Worm (Caenorhabditis elegans): ENCODE data around the gene mdt-10.
A peak's percentile ranks its signal among the peaks of the same experiment; 100 is the strongest.

mdt-10 gene

DNA sequence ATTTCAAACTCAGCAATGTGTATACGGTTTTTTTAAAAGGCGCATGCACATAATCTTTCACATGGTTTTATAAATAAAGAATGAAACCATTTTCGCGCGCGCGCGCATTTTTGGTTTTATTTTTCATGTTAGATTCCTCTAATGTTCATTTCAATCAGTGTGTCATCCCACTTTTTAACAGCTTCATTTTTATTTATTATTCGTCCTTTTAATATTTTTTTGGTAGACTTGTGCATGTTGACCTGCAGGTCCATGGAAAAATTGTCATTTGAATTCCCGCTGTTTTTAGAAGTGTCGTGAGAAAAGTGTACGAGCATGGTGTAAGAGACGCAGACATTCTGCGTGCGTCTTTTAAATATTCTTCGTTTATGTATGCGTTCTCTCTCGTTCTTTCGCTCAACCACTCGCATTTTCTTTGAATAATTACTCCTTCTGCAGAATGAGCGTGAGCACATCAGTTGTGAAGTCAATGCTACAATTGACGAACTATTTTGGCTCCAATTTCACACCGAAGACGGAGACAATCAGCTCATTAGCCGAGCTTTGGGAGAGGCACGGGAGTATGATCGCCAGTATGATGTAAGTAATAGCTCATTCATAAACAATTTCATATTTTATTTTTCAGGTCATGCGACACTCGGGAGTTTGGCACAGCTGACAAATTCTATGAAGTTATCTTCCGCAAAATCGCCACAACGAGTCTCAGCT, 5.5 kb upstream of the mdt-10 start, which contains the start of gene lin-5 (continued):
- no peak for TF ChIP-seq ceh-32 (tag; optimal IDR thresholded peaks at IDR 0.05; ENCODE audit: poor library complexity)
- peak in 1 of 2 experiments; percentile 91 for TF ChIP-seq unc-62 (GFP tag; optimal IDR thresholded peaks at IDR 0.05 in 1 of 2)
- TF ChIP-seq unc-62 (tag; optimal IDR thresholded peaks at IDR 0.05): no peak
- no peak for TF ChIP-seq vab-7 (GFP tag; IDR thresholded peaks at IDR 0.05)
- no peak for TF ChIP-seq madf-9 (GFP tag; conservative IDR thresholded peaks at IDR 0.05)

DNA sequence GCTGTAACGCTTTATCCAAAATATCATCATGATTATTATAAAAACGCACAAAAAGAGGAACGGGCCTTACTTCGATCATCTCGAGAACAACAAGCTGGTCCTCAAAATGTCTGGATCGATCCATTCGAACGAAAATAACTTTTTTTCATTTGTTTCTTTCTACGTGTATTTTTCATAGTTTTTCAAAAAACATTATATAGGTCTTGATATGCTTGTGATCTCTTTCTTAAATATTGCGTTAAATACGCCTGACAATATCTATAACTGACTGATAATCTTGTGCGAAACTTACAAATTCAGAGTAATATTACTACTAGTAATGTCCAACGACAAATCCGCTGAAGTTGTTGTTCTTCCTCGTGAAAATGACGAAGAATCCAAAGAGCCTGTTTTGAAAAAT, 3.3 kb upstream of the mdt-10 start, which contains the start of gene sds-22:
Gene sds-22, plus strand, starts transcription at position 301 of the 400 bp plus-strand sequence.
- TF ChIP-seq aha-1 (tag) (peak; percentile 13), lin-29 (GFP tag; IDR thresholded peaks at IDR 0.05) (no peak)

DNA sequence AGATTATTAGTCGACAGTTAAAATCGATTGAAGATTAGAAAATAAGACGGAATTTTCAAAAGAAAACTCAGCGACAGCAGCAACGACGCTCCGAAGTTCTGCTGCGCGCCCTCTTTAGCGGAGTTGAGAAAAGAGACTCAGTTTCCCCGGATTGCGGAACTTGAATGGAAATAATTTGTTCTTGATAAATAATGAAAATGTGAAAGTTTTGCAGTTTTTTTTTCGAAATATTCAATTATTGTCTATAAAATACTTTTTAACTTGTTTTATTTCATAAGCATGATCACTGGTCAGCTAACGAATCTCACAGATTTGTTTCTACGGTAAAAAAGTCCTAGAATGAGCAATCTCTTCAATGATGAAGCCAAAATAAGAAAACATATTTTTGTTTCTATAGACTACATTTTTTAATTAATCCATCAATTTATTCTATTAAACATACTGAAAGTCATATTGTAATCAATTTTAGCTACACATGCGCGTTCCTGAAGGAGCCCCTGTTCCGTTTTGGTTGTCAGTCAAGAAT, 2.7 kb upstream of the mdt-10 start, which contains the start of the genes cec-3 and T09A5.15:
Gene cec-3, minus strand, starts transcription at position 116 of the 526 bp plus-strand sequence.
Gene T09A5.15, plus strand, starts transcription at position 476 of the 526 bp plus-strand sequence.
- no peak for TF ChIP-seq aly-2 (tag; optimal IDR thresholded peaks at IDR 0.05)
- peak; percentile 28 for TF ChIP-seq dve-1 (tag; optimal IDR thresholded peaks at IDR 0.05; ENCODE audit: insufficient read depth)
- no peak for TF ChIP-seq egl-27 (tag; optimal IDR thresholded peaks at IDR 0.05)
- no peak for TF ChIP-seq pha-4 (GFP tag; IDR thresholded peaks at IDR 0.05)
- TF ChIP-seq pha-4 (tag; optimal IDR thresholded peaks at IDR 0.05): no peak
- no peak for TF ChIP-seq lir-3 (tag; optimal IDR thresholded peaks at IDR 0.05)
- TF ChIP-seq zfp-3 (GFP tag; conservative IDR thresholded peaks at IDR 0.05): no peak
- TF ChIP-seq ceh-32 (tag; optimal IDR thresholded peaks at IDR 0.05; ENCODE audit: poor library complexity): no peak
- TF ChIP-seq sdz-12 (GFP tag; optimal IDR thresholded peaks at IDR 0.05): no peak
- no peak for TF ChIP-seq pqm-1 (tag; optimal IDR thresholded peaks at IDR 0.05)
- no peak for TF ChIP-seq nhr-48 (tag; optimal IDR thresholded peaks at IDR 0.05)
- no peak for TF ChIP-seq php-3 (GFP tag; IDR thresholded peaks at IDR 0.05)
- TF ChIP-seq nhr-11 (tag; optimal IDR thresholded peaks at IDR 0.05): no peak
- no peak for TF ChIP-seq spr-1 (tag; optimal IDR thresholded peaks at IDR 0.05)
- no peak for TF ChIP-seq lim-7 (GFP tag; IDR thresholded peaks at IDR 0.05)
- no peak for TF ChIP-seq madf-5 (GFP tag; IDR thresholded peaks at IDR 0.05)
- no peak for TF ChIP-seq nhr-77 (tag; optimal IDR thresholded peaks at IDR 0.05)
- no peak for TF ChIP-seq skn-1 (tag; optimal IDR thresholded peaks at IDR 0.05)
- no peak for TF ChIP-seq hmg-1.1 (GFP tag; IDR thresholded peaks at IDR 0.05)
- no peak for TF ChIP-seq ceh-20 (GFP tag; IDR thresholded peaks at IDR 0.05)
- TF ChIP-seq nhr-76 (tag; optimal IDR thresholded peaks at IDR 0.05): no peak
- TF ChIP-seq lin-13 (GFP tag; optimal IDR thresholded peaks at IDR 0.05): no peak
- no peak for TF ChIP-seq D1046.2 (GFP tag; IDR thresholded peaks at IDR 0.05)
- no peak for TF ChIP-seq dmd-8 (GFP tag; IDR thresholded peaks at IDR 0.05)
- TF ChIP-seq unc-130 (GFP tag; optimal IDR thresholded peaks at IDR 0.05): no peak
- TF ChIP-seq nhr-28 (tag; optimal IDR thresholded peaks at IDR 0.05): peak; percentile 26
- no peak for TF ChIP-seq snpc-1.2 (GFP tag; IDR thresholded peaks at IDR 0.05)
- TF ChIP-seq mdl-1 (tag; optimal IDR thresholded peaks at IDR 0.05): no peak
- no peak for TF ChIP-seq daf-16 (GFP tag; optimal IDR thresholded peaks at IDR 0.05)
- TF ChIP-seq daf-16 (tag; optimal IDR thresholded peaks at IDR 0.05): no peak
- TF ChIP-seq zfp-2 (tag; optimal IDR thresholded peaks at IDR 0.05): no peak
- TF ChIP-seq mes-2 (tag; optimal IDR thresholded peaks at IDR 0.05; ENCODE audit: poor library complexity, severe bottlenecking): peak; percentile 62
- no peak for TF ChIP-seq daf-19 (GFP tag; conservative IDR thresholded peaks at IDR 0.05)
- TF ChIP-seq mxl-2 (GFP tag; conservative IDR thresholded peaks at IDR 0.05): no peak
- no peak for TF ChIP-seq tag-97 (GFP tag; IDR thresholded peaks at IDR 0.05)
- no peak for TF ChIP-seq lin-39 (tag; optimal IDR thresholded peaks at IDR 0.05)
- TF ChIP-seq rbr-2 (tag; optimal IDR thresholded peaks at IDR 0.05): peak; percentile 28
- no peak for TF ChIP-seq R02D3.7 (tag; optimal IDR thresholded peaks at IDR 0.05)
- no peak for TF ChIP-seq F37D6.2 (tag; optimal IDR thresholded peaks at IDR 0.05)
- peak in 1 of 2 experiments; percentile 66 for TF ChIP-seq hif-1 (tag; optimal IDR thresholded peaks at IDR 0.05)
- TF ChIP-seq nhr-6 (tag; optimal IDR thresholded peaks at IDR 0.05): no peak
- TF ChIP-seq ces-1 (GFP tag; optimal IDR thresholded peaks at IDR 0.05): no peak

All from whole organism, L4 larva.